Worm (Caenorhabditis elegans) whole organism, L1 larva: ENCODE results near the gene ZK512.10.
A peak's percentile ranks its signal among the peaks of the same experiment; 100 is the strongest.

Source experiments
- aha-1 ChIP-seq: fragments of 150-350 bp; optimal IDR thresholded peaks from 2 replicates; lab custom pipeline; 2014; ENCODE audit warnings: missing biosample characterization, missing genetic modification characterization
- alr-1 ChIP-seq: fragments of 200-800 bp; sonication (Bioruptor generic); optimal IDR thresholded peaks from 2 replicates; lab custom pipeline; 2018; ENCODE audit warnings: borderline replicate concordance, mild to moderate bottlenecking, missing genetic modification characterization, missing compliant biosample characterization
- ama-1 ChIP-seq: fragments of 150-350 bp; optimal IDR thresholded peaks from 2 replicates; lab custom pipeline; 2014
- ceh-82 ChIP-seq, 3 experiments: fragments of 150-350 bp in 1 of 3; sonication (generic microtip) in 2 of 3; optimal IDR thresholded peaks; 2 replicates each; lab custom pipeline; 2014 to 2017; ENCODE audit warnings: missing biosample characterization in 3 of 3, missing genetic modification characterization in 3 of 3
- ceh-88 ChIP-seq: fragments of 200-800 bp; sonication (Bioruptor generic); IDR thresholded peaks from 2 replicates; pipeline ENCODE4 v1.3.6; 2022; ENCODE audit warnings: missing genetic modification characterization, missing compliant biosample characterization
- ceh-90 ChIP-seq: sonication (generic microtip); optimal IDR thresholded peaks from 2 replicates; lab custom pipeline; 2016; ENCODE audit warnings: missing genetic modification characterization, missing compliant biosample characterization
- dsc-1 ChIP-seq: sonication (generic microtip); optimal IDR thresholded peaks from 2 replicates; lab custom pipeline; 2016; ENCODE audit warnings: mild to moderate bottlenecking, missing genetic modification characterization, missing compliant biosample characterization
- efl-1 ChIP-seq, 4 experiments: fragments of 150-350 bp; optimal IDR thresholded peaks in 3 of 4; peaks in 1 of 4; 1 replicate in 1 of 4; 2 replicates in 3 of 4; lab custom pipeline; 2014; ENCODE audit warnings: missing biosample characterization in 2 of 4, missing genetic modification characterization in 2 of 4, missing genetic modification reagents in 2 of 4
- efl-3 ChIP-seq: fragments of 200-800 bp; sonication (Bioruptor generic); optimal IDR thresholded peaks from 2 replicates; lab custom pipeline; 2018; ENCODE audit warnings: mild to moderate bottlenecking, missing genetic modification characterization, missing compliant biosample characterization
- egl-13 ChIP-seq: sonication (generic microtip); optimal IDR thresholded peaks from 2 replicates; lab custom pipeline; 2016; ENCODE audit warnings: missing genotype, missing genetic modification reagents, missing genetic modification characterization, missing compliant biosample characterization
- elt-2 ChIP-seq: sonication (generic microtip); optimal IDR thresholded peaks from 2 replicates; lab custom pipeline; 2016; ENCODE audit warnings: missing genetic modification characterization, mild to moderate bottlenecking, inconsistent platforms, missing compliant biosample characterization, missing genetic modification reagents
- fkh-4 ChIP-seq: sonication (generic microtip); optimal IDR thresholded peaks from 2 replicates; lab custom pipeline; 2016; ENCODE audit warnings: missing compliant biosample characterization, missing genetic modification characterization, borderline replicate concordance
- fkh-8 ChIP-seq: sonication (generic microtip); optimal IDR thresholded peaks from 2 replicates; lab custom pipeline; 2016; ENCODE audit warnings: mild to moderate bottlenecking, missing genetic modification characterization, missing compliant biosample characterization
- fos-1 ChIP-seq: fragments of 150-350 bp; optimal IDR thresholded peaks from 2 replicates; lab custom pipeline; 2014; ENCODE audit warnings: missing biosample characterization, missing genetic modification characterization
- hlh-17 ChIP-seq: fragments of 200-800 bp; sonication (Bioruptor generic); optimal IDR thresholded peaks from 2 replicates; lab custom pipeline; 2018; ENCODE audit warnings: missing genetic modification characterization, mild to moderate bottlenecking, missing compliant biosample characterization, moderate library complexity, borderline replicate concordance
- irx-1 ChIP-seq: sonication (generic microtip); optimal IDR thresholded peaks from 2 replicates; lab custom pipeline; 2016; ENCODE audit warnings: missing genetic modification characterization, missing compliant biosample characterization
- lin-14 ChIP-seq: fragments of 200-800 bp; sonication (Bioruptor generic); optimal IDR thresholded peaks from 2 replicates; lab custom pipeline; 2018; ENCODE audit warnings: mild to moderate bottlenecking, missing genetic modification characterization, moderate library complexity, missing compliant biosample characterization
- lin-39 ChIP-seq: fragments of 150-350 bp; optimal IDR thresholded peaks from 2 replicates; lab custom pipeline; 2014; ENCODE audit warnings: missing biosample characterization, missing genetic modification reagents, missing genetic modification characterization
- lir-3 ChIP-seq: sonication (generic microtip); optimal IDR thresholded peaks from 2 replicates; lab custom pipeline; 2016; ENCODE audit warnings: mild to moderate bottlenecking, missing genetic modification characterization, moderate library complexity, missing compliant biosample characterization; ENCODE audit not compliant: poor library complexity
- lsy-2 ChIP-seq, 2 experiments: fragments of 150-350 bp; optimal IDR thresholded peaks; 2 replicates each; lab custom pipeline; 2014; ENCODE audit warnings: missing biosample characterization in 2 of 2, missing genetic modification characterization in 2 of 2
- mdl-1 ChIP-seq, 2 experiments: fragments of 150-350 bp; optimal IDR thresholded peaks; 2 replicates each; lab custom pipeline; 2014 to 2017; ENCODE audit warnings: missing biosample characterization in 2 of 2, missing genetic modification characterization in 2 of 2, inconsistent platforms in 1 of 2
- mef-2 ChIP-seq: fragments of 150-350 bp; optimal IDR thresholded peaks from 2 replicates; lab custom pipeline; 2014; ENCODE audit warnings: missing biosample characterization, missing genetic modification characterization
- mep-1 ChIP-seq: fragments of 150-350 bp; optimal IDR thresholded peaks from 2 replicates; lab custom pipeline; 2014; ENCODE audit warnings: missing biosample characterization, missing genetic modification characterization
- nhr-12 ChIP-seq: sonication (generic microtip); optimal IDR thresholded peaks from 2 replicates; lab custom pipeline; 2017; ENCODE audit warnings: missing biosample characterization, missing genetic modification characterization
- nhr-237 ChIP-seq: fragments of 150-350 bp; optimal IDR thresholded peaks from 2 replicates; lab custom pipeline; 2014; ENCODE audit warnings: missing biosample characterization, missing genetic modification characterization
- nhr-71 ChIP-seq: sonication (generic microtip); optimal IDR thresholded peaks from 2 replicates; lab custom pipeline; 2016; ENCODE audit warnings: mild to moderate bottlenecking, missing genetic modification characterization, moderate library complexity, missing compliant biosample characterization
- nhr-76 ChIP-seq: sonication (generic microtip); optimal IDR thresholded peaks from 2 replicates; lab custom pipeline; 2017; ENCODE audit warnings: missing biosample characterization, missing genetic modification characterization
- nhr-85 ChIP-seq: sonication (generic microtip); peaks from one replicate; lab custom pipeline; 2016; ENCODE audit warnings: missing genetic modification characterization, inconsistent platforms, missing compliant biosample characterization
- rnt-1 ChIP-seq: sonication (generic microtip); optimal IDR thresholded peaks from 2 replicates; lab custom pipeline; 2016; ENCODE audit warnings: mild to moderate bottlenecking, missing genetic modification characterization, moderate library complexity, missing compliant biosample characterization
- snpc-4 ChIP-seq: fragments of 150-350 bp; optimal IDR thresholded peaks from 2 replicates; lab custom pipeline; 2014; ENCODE audit warnings: missing biosample characterization, missing genetic modification characterization
- snu-23 ChIP-seq: sonication (generic microtip); optimal IDR thresholded peaks from 2 replicates; lab custom pipeline; 2016; ENCODE audit warnings: missing genetic modification characterization, missing compliant biosample characterization
- sptf-1 ChIP-seq: fragments of 150-350 bp; optimal IDR thresholded peaks from 2 replicates; lab custom pipeline; 2014; ENCODE audit warnings: missing biosample characterization, missing genetic modification characterization
- tbx-2 ChIP-seq: sonication (generic microtip); optimal IDR thresholded peaks from 2 replicates; lab custom pipeline; 2016; ENCODE audit warnings: missing genetic modification characterization, missing compliant biosample characterization
- tlp-1 ChIP-seq: fragments of 150-350 bp; optimal IDR thresholded peaks from 2 replicates; lab custom pipeline; 2014; ENCODE audit warnings: missing biosample characterization, missing genetic modification characterization
- unc-98 ChIP-seq: fragments of 200-800 bp; sonication (Bioruptor generic); IDR thresholded peaks from 2 replicates; pipeline ENCODE4 v1.3.6; 2022; ENCODE audit warnings: missing genetic modification characterization, missing compliant biosample characterization
- vab-15 ChIP-seq: sonication (generic microtip); optimal IDR thresholded peaks from 2 replicates; lab custom pipeline; 2017; ENCODE audit warnings: missing genotype, mild to moderate bottlenecking, missing genetic modification characterization, missing compliant biosample characterization
- zag-1 ChIP-seq: fragments of 150-350 bp; optimal IDR thresholded peaks from 2 replicates; lab custom pipeline; 2014; ENCODE audit warnings: missing biosample characterization, missing genetic modification characterization

The ZK512.10 gene

ce11 chrIII:9081055-9081454 is 49.6 kb upstream of the ZK512.10 start, which contains the start of gene far-1 (continued):
- TF ChIP-seq fkh-8 (no peak), elt-2 (tag; lab: Kevin White, UChicago) (no peak), egl-13 (tag; lab: Kevin White, UChicago) (no peak), vab-15 (tag; lab: Kevin White, UChicago) (no peak), ceh-88 (GFP tag; lab: Robert Waterston, UW) (no peak), mep-1 (tag; lab: Kevin White, UChicago) (no peak), nhr-85 (no peak), lsy-2 (tag; optimal IDR thresholded peaks at IDR 0.05; lab: Kevin White, UChicago) (peak; percentile 12 to 30), tlp-1 (tag; lab: Kevin White, UChicago) (no peak), nhr-76 (tag; lab: Kevin White, UChicago) (no peak), fkh-4 (tag; lab: Kevin White, UChicago) (peak; percentile 48), sptf-1 (tag; lab: Kevin White, UChicago) (no peak), snpc-4 (tag; lab: Kevin White, UChicago) (no peak), ceh-82 (tag; optimal IDR thresholded peaks at IDR 0.05; lab: Kevin White, UChicago) (no peak), lin-39 (tag; lab: Kevin White, UChicago) (no peak), dsc-1 (tag; lab: Kevin White, UChicago) (peak; percentile 72), tbx-2 (tag; lab: Kevin White, UChicago) (no peak), mef-2 (tag; lab: Kevin White, UChicago) (no peak), ceh-90 (tag; lab: Kevin White, UChicago) (no peak), nhr-71 (tag; lab: Kevin White, UChicago) (peak; percentile 60), hlh-17 (no peak), unc-98 (GFP tag; lab: Robert Waterston, UW) (no peak), efl-3 (no peak), ama-1 (lab: Kevin White, UChicago) (peak; percentile 49), irx-1 (tag; lab: Kevin White, UChicago) (no peak), mdl-1 (tag; optimal IDR thresholded peaks at IDR 0.05; lab: Kevin White, UChicago) (no peak), fos-1 (tag; lab: Kevin White, UChicago) (no peak), nhr-237 (tag; lab: Kevin White, UChicago) (no peak), lir-3 (tag; lab: Kevin White, UChicago) (peak; percentile 14)

ce11 chrIII:9081763-9082162 is 48.9 kb upstream of the ZK512.10 start, which contains the start of gene far-2:
far-2 (plus strand) TSS chrIII:9081828.
- TF ChIP-seq nhr-85, result no peak
- no peak for TF ChIP-seq ama-1 (lab: Kevin White, UChicago)

ce11 chrIII:9083118-9083517 is 47.6 kb upstream of the ZK512.10 start:
- no peak for TF ChIP-seq nhr-12
- no peak for TF ChIP-seq nhr-85
- TF ChIP-seq hlh-17, result no peak
- TF ChIP-seq rnt-1 (tag; lab: Kevin White, UChicago), result peak; percentile 23
- no peak for TF ChIP-seq mdl-1 (tag; optimal IDR thresholded peaks at IDR 0.05; lab: Kevin White, UChicago)
- TF ChIP-seq aha-1 (tag; lab: Kevin White, UChicago), result no peak
- TF ChIP-seq lin-14 (GFP tag; lab: Kevin White, UChicago), result peak; percentile 22
- TF ChIP-seq alr-1 (tag; lab: Kevin White, UChicago), result no peak
- TF ChIP-seq snu-23, result peak; percentile 24
- peak in 1 of 2 experiments; percentile 18 for TF ChIP-seq lsy-2 (tag; optimal IDR thresholded peaks at IDR 0.05; lab: Kevin White, UChicago)
- TF ChIP-seq nhr-71 (tag; lab: Kevin White, UChicago), result peak; percentile 62

- TF ChIP-seq snu-23, result peak; percentile 3
- TF ChIP-seq efl-1 (optimal IDR thresholded peaks at IDR 0.05; lab: Kevin White, UChicago), result no peak
- peak in 1 of 2 experiments; percentile 74 for TF ChIP-seq efl-1 (GFP tag; optimal IDR thresholded peaks at IDR 0.05 in 1 of 2; lab: Kevin White, UChicago)
- no peak for TF ChIP-seq unc-98 (GFP tag; lab: Robert Waterston, UW)
- TF ChIP-seq rnt-1 (tag; lab: Kevin White, UChicago), result peak; percentile 23
- TF ChIP-seq lin-14 (GFP tag; lab: Kevin White, UChicago), result peak; percentile 50
- peak; percentile 21 for TF ChIP-seq lin-39 (tag; lab: Kevin White, UChicago)
- TF ChIP-seq zag-1 (tag; lab: Kevin White, UChicago), result no peak
- peak; percentile 27 for TF ChIP-seq nhr-71 (tag; lab: Kevin White, UChicago)
- TF ChIP-seq lsy-2 (tag; optimal IDR thresholded peaks at IDR 0.05; lab: Kevin White, UChicago), result peak in 1 of 2 experiments; percentile 16
These were observed 46.4 kb upstream of the ZK512.10 start for ce11 chrIII:9084329-9084728.
